Worm (Caenorhabditis elegans) whole organism, young adult: ENCODE data around the gene T23F6.3.
"Not testable (repeated sequence)": the region's sequence is repeated elsewhere in the genome, so short reads cannot be mapped to it uniquely, and the experiment has no call there.

Experiments
- dpl-1 ChIP-seq: fragments of 150-350 bp; optimal IDR thresholded peaks from 2 replicates; lab custom pipeline; 2014; ENCODE audit warnings: missing biosample characterization, missing genetic modification reagents, missing genetic modification characterization
- sdz-38 ChIP-seq: sonication (generic microtip); optimal IDR thresholded peaks from 2 replicates; lab custom pipeline; 2016; ENCODE audit warnings: missing genotype, missing genetic modification characterization, missing compliant biosample characterization

- TF ChIP-seq dpl-1 (GFP tag; lab: Kevin White, UChicago); sdz-38: not testable (repeated sequence)
Observed at ce11 chrIV:12731503-12731902, 6.9 kb upstream of the T23F6.3 start.
